Fruit fly (Drosophila melanogaster) whole organism, adult: ENCODE results near the gene CG42816.
A peak's percentile ranks its signal among the peaks of the same experiment; 100 is the strongest.

Source experiments
- CG11617 ChIP-seq: fragments of 200-800 bp; sonication (Bioruptor generic); optimal IDR thresholded peaks from 2 replicates; lab custom pipeline; 2017; ENCODE audit warnings: mild to moderate bottlenecking, missing biosample characterization, missing genetic modification reagents, missing genetic modification characterization
- CG12768 ChIP-seq: fragments of 200-800 bp; sonication (Bioruptor generic); optimal IDR thresholded peaks from 2 replicates; lab custom pipeline; 2017; ENCODE audit warnings: missing biosample characterization, missing genetic modification characterization, mild to moderate bottlenecking, moderate library complexity, missing genetic modification reagents
- CG14711 ChIP-seq: fragments of 200-800 bp; sonication (Bioruptor generic); optimal IDR thresholded peaks from 2 replicates; lab custom pipeline; 2018; ENCODE audit warnings: missing biosample characterization, mild to moderate bottlenecking, missing genetic modification characterization, moderate library complexity
- CG1620 ChIP-seq: fragments of 200-800 bp; sonication (Bioruptor generic); optimal IDR thresholded peaks from 2 replicates; lab custom pipeline; 2016; ENCODE audit warnings: missing biosample characterization, missing genetic modification characterization
- CG33017 ChIP-seq: fragments of 200-800 bp; sonication (Bioruptor generic); optimal IDR thresholded peaks from 2 replicates; lab custom pipeline; 2018; ENCODE audit warnings: missing biosample characterization, mild to moderate bottlenecking, missing genetic modification characterization, moderate library complexity
- CG5204 ChIP-seq: fragments of 200-800 bp; sonication (Bioruptor generic); optimal IDR thresholded peaks from 2 replicates; lab custom pipeline; 2016; ENCODE audit warnings: missing biosample characterization, missing genetic modification characterization
- CG7045 ChIP-seq: fragments of 200-800 bp; sonication (Bioruptor generic); optimal IDR thresholded peaks from 2 replicates; lab custom pipeline; 2017; ENCODE audit warnings: missing biosample characterization, mild to moderate bottlenecking, missing genetic modification characterization
- CG7101 ChIP-seq: fragments of 200-800 bp; sonication (Bioruptor generic); optimal IDR thresholded peaks from 2 replicates; lab custom pipeline; 2018; ENCODE audit warnings: missing biosample characterization, mild to moderate bottlenecking, missing genetic modification characterization, moderate library complexity
- Clk ChIP-seq: fragments of 200-800 bp; sonication (Bioruptor generic); optimal IDR thresholded peaks from 2 replicates; lab custom pipeline; 2017; ENCODE audit warnings: missing biosample characterization, missing genetic modification characterization
- Crg-1 ChIP-seq: fragments of 200-800 bp; sonication (Bioruptor generic); optimal IDR thresholded peaks from 2 replicates; lab custom pipeline; 2016; ENCODE audit warnings: missing biosample characterization, missing genetic modification characterization
- Hr96 ChIP-seq: fragments of 200-800 bp; sonication (Bioruptor generic); optimal IDR thresholded peaks from 2 replicates; lab custom pipeline; 2016; ENCODE audit warnings: missing biosample characterization, missing genetic modification characterization
- Mnt ChIP-seq: fragments of 200-800 bp; sonication (Bioruptor generic); optimal IDR thresholded peaks from 2 replicates; lab custom pipeline; 2016; ENCODE audit warnings: missing biosample characterization, mild to moderate bottlenecking, missing genetic modification characterization
- bab1 ChIP-seq: fragments of 200-800 bp; sonication (Bioruptor generic); optimal IDR thresholded peaks from 3 replicates; lab custom pipeline; 2019; ENCODE audit warnings: missing biosample characterization, mild to moderate bottlenecking, missing genetic modification characterization, moderate library complexity
- cic ChIP-seq: fragments of 200-800 bp; sonication (Bioruptor generic); optimal IDR thresholded peaks from 2 replicates; lab custom pipeline; 2017; ENCODE audit warnings: missing biosample characterization, mild to moderate bottlenecking, missing genetic modification characterization, moderate library complexity
- cnc ChIP-seq, 2 experiments: fragments of >200 bp; optimal IDR thresholded peaks; 2 replicates each; lab custom pipeline; 2017
- kay ChIP-seq: fragments of 200-800 bp; sonication (Bioruptor generic); peaks from one replicate; lab custom pipeline; 2016; ENCODE audit warnings: missing biosample characterization, missing genetic modification characterization, borderline replicate concordance
- ovo ChIP-seq: fragments of 200-800 bp; sonication (Bioruptor generic); optimal IDR thresholded peaks from 2 replicates; lab custom pipeline; 2016; ENCODE audit warnings: missing biosample characterization, missing genetic modification characterization
- pad ChIP-seq: fragments of 200-800 bp; sonication (Bioruptor generic); optimal IDR thresholded peaks from 3 replicates; lab custom pipeline; 2017; ENCODE audit warnings: missing biosample characterization, missing genetic modification characterization, mild to moderate bottlenecking, moderate library complexity, missing genetic modification reagents
- tj ChIP-seq: fragments of 200-800 bp; sonication (Bioruptor generic); optimal IDR thresholded peaks from 3 replicates; lab custom pipeline; 2017; ENCODE audit warnings: missing biosample characterization, mild to moderate bottlenecking, missing genetic modification characterization, moderate library complexity
- toe ChIP-seq: fragments of 200-800 bp; sonication (Bioruptor generic); optimal IDR thresholded peaks from 2 replicates; lab custom pipeline; 2016; ENCODE audit warnings: missing biosample characterization, missing genetic modification characterization

Gene CG42816

dm6 chr3L:17808597-17809213 lies 11.3 kb upstream of the CG42816 start, which contains the start of gene CG32191:
CG32191 (minus strand) TSS chr3L:17809146.
- TF ChIP-seq cnc (optimal IDR thresholded peaks at IDR 0.05; lab: Kevin White, UChicago) (no peak), tj (no peak), cic (GFP tag; lab: Kevin White, UChicago) (no peak), pad (GFP tag; lab: Kevin White, UChicago) (no peak), CG7045 (GFP tag; lab: Kevin White, UChicago) (no peak), Clk (GFP tag; lab: Kevin White, UChicago) (no peak), Crg-1 (GFP tag; lab: Kevin White, UChicago) (no peak), CG33017 (no peak), CG1620 (GFP tag; lab: Kevin White, UChicago) (no peak)

dm6 chr3L:17806357-17807025 lies 9.1 kb upstream of the CG42816 start, which contains the start of gene CG32187:
CG32187 (minus strand) TSS chr3L:17806365.
- no peak for TF ChIP-seq CG14711 (tag; lab: Kevin White, UChicago)
- TF ChIP-seq bab1 (GFP tag; lab: Kevin White, UChicago) = no peak
- TF ChIP-seq CG5204 (GFP tag; lab: Kevin White, UChicago) = no peak
- TF ChIP-seq Clk (GFP tag; lab: Kevin White, UChicago) = no peak
- no peak for TF ChIP-seq CG11617
- TF ChIP-seq CG7045 (GFP tag; lab: Kevin White, UChicago) = no peak
- TF ChIP-seq CG12768 (GFP tag; lab: Kevin White, UChicago) = no peak
- TF ChIP-seq CG1620 (GFP tag; lab: Kevin White, UChicago) = no peak
- no peak for TF ChIP-seq tj
- no peak for TF ChIP-seq cnc (optimal IDR thresholded peaks at IDR 0.05; lab: Kevin White, UChicago)
- TF ChIP-seq pad (GFP tag; lab: Kevin White, UChicago) = no peak
- TF ChIP-seq CG7101 (tag; lab: Kevin White, UChicago) = no peak

DNA sequence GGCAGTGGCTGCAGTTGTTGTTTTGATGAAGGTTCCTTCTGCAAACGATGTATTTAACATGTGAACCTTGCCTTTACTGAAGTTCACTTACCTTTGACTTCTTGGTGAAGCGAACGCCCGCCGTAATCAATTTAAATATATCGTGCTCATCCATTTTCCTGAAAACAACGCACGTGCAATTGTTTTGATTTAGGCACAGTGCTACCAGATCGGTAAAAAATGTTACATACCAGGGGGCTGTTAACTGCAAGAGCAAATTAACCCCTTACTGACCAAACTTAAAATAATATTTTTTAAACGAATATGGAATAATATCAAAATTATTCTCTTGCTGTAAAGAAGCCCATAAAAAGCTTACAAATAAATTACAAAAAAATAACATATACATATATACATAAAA lies 7.1 kb upstream of the CG42816 start, which contains the start of gene ais:
Gene ais, minus strand, starts transcription at position 205 of the 400 bp plus-strand sequence.
- TF ChIP-seq cic (GFP tag; lab: Kevin White, UChicago) = no peak
- no peak for TF ChIP-seq tj
- TF ChIP-seq CG33017 = no peak
- peak; percentile 98 for TF ChIP-seq Mnt (GFP tag; lab: Kevin White, UChicago)
- TF ChIP-seq toe (GFP tag; lab: Kevin White, UChicago) = peak; percentile 40
- TF ChIP-seq Clk (GFP tag; lab: Kevin White, UChicago) = no peak
- peak; percentile 20 for TF ChIP-seq CG11617
- TF ChIP-seq Crg-1 (GFP tag; lab: Kevin White, UChicago) = no peak
- no peak for TF ChIP-seq kay (GFP tag; lab: Kevin White, UChicago)
- TF ChIP-seq CG1620 (GFP tag; lab: Kevin White, UChicago) = no peak
- no peak for TF ChIP-seq Hr96 (GFP tag; lab: Kevin White, UChicago)
- TF ChIP-seq CG14711 (tag; lab: Kevin White, UChicago) = no peak
- no peak for TF ChIP-seq cnc (optimal IDR thresholded peaks at IDR 0.05; lab: Kevin White, UChicago)
- TF ChIP-seq pad (GFP tag; lab: Kevin White, UChicago) = no peak
- no peak for TF ChIP-seq ovo (GFP tag; lab: Kevin White, UChicago)
- no peak for TF ChIP-seq CG7045 (GFP tag; lab: Kevin White, UChicago)
- peak; percentile 32 for TF ChIP-seq CG5204 (GFP tag; lab: Kevin White, UChicago)
- TF ChIP-seq bab1 (GFP tag; lab: Kevin White, UChicago) = no peak
- peak; percentile 55 for TF ChIP-seq CG7101 (tag; lab: Kevin White, UChicago)
- TF ChIP-seq CG12768 (GFP tag; lab: Kevin White, UChicago) = no peak

dm6 chr3L:17802107-17802506 lies 4.7 kb upstream of the CG42816 start, which contains the start of gene NUCB1:
NUCB1 (minus strand) TSS chr3L:17802279.
- peak; percentile 41 for TF ChIP-seq CG7101 (tag; lab: Kevin White, UChicago)
- TF ChIP-seq CG14711 (tag; lab: Kevin White, UChicago) = peak; percentile 45
- peak; percentile 18 for TF ChIP-seq Mnt (GFP tag; lab: Kevin White, UChicago)
- TF ChIP-seq bab1 (GFP tag; lab: Kevin White, UChicago) = peak; percentile 78
- TF ChIP-seq pad (GFP tag; lab: Kevin White, UChicago) = peak; percentile 50
- peak; percentile 40 for TF ChIP-seq toe (GFP tag; lab: Kevin White, UChicago)
- no peak for TF ChIP-seq tj
- TF ChIP-seq CG1620 (GFP tag; lab: Kevin White, UChicago) = peak; percentile 70
- TF ChIP-seq Crg-1 (GFP tag; lab: Kevin White, UChicago) = peak; percentile 67
- no peak for TF ChIP-seq Clk (GFP tag; lab: Kevin White, UChicago)
- TF ChIP-seq CG7045 (GFP tag; lab: Kevin White, UChicago) = no peak
- TF ChIP-seq CG11617 = no peak
- TF ChIP-seq CG33017 = no peak
- TF ChIP-seq cnc (optimal IDR thresholded peaks at IDR 0.05; lab: Kevin White, UChicago) = no peak
- TF ChIP-seq ovo (GFP tag; lab: Kevin White, UChicago) = peak; percentile 50
- TF ChIP-seq CG12768 (GFP tag; lab: Kevin White, UChicago) = no peak
- no peak for TF ChIP-seq cic (GFP tag; lab: Kevin White, UChicago)
- TF ChIP-seq kay (GFP tag; lab: Kevin White, UChicago) = no peak
- TF ChIP-seq CG5204 (GFP tag; lab: Kevin White, UChicago) = peak; percentile 42
- TF ChIP-seq Hr96 (GFP tag; lab: Kevin White, UChicago) = peak; percentile 64

DNA sequence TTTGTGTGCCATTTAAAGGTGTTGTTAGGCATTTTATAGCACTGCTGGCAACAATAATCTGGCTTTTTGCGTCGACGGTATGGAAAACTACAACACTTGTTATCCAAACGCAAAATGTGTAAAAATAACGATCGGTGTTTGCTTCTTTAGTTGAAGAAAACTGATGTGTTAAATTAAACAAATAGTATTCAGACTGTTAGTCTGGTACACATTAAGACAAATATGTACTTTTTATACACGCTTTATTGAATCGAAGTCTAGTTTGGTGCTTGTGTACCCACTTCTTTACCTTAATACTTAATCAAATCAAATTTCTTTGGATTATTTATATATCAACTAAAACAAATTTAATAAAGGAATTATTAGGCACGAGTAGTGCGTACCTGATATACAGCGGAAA lies 5.9 kb downstream of the CG42816 start:
- TF ChIP-seq toe (GFP tag; lab: Kevin White, UChicago) (no peak), CG7101 (tag; lab: Kevin White, UChicago) (no peak), CG7045 (GFP tag; lab: Kevin White, UChicago) (no peak), tj (no peak), Hr96 (GFP tag; lab: Kevin White, UChicago) (no peak), bab1 (GFP tag; lab: Kevin White, UChicago) (no peak), CG1620 (GFP tag; lab: Kevin White, UChicago) (no peak), CG11617 (no peak), CG33017 (no peak), cnc (optimal IDR thresholded peaks at IDR 0.05; lab: Kevin White, UChicago) (no peak), kay (GFP tag; lab: Kevin White, UChicago) (no peak)
